Worm (Caenorhabditis elegans) whole organism, young adult: ENCODE data around the gene inf-1.
A peak's percentile ranks its signal among the peaks of the same experiment; 100 is the strongest.

Source experiments
- B0336.3 ChIP-seq: fragments of 200-800 bp; sonication (Bioruptor generic); IDR thresholded peaks from 2 replicates; pipeline ENCODE4 v1.3.6; 2022; ENCODE audit warnings: missing genetic modification characterization, missing compliant biosample characterization
- F37B4.10 ChIP-seq: fragments of 200-800 bp; sonication (Bioruptor generic); IDR thresholded peaks from 2 replicates; pipeline ENCODE4 v1.3.6; 2022; ENCODE audit warnings: missing genetic modification characterization, missing compliant biosample characterization
- F49E8.2 ChIP-seq: sonication (generic microtip); optimal IDR thresholded peaks from 3 replicates; lab custom pipeline; 2017; ENCODE audit warnings: missing genetic modification characterization, mild to moderate bottlenecking, missing compliant biosample characterization, antibody characterized with exemption, moderate library complexity; ENCODE audit not compliant: insufficient read depth
- Y53G8AR.9 ChIP-seq: fragments of 200-800 bp; sonication (Bioruptor generic); conservative IDR thresholded peaks from 2 replicates; pipeline ENCODE4 v1.3.6; 2022; ENCODE audit warnings: missing genetic modification reagents, missing genetic modification characterization, missing compliant biosample characterization
- Y56A3A.18 ChIP-seq: fragments of 200-800 bp; sonication (Bioruptor generic); IDR thresholded peaks from 2 replicates; pipeline ENCODE4 v1.3.6; 2022; ENCODE audit warnings: missing genetic modification reagents, missing genetic modification characterization, missing compliant biosample characterization
- akir-1 ChIP-seq: fragments of 200-800 bp; sonication (Bioruptor generic); optimal IDR thresholded peaks from 2 replicates; lab custom pipeline; 2018; ENCODE audit warnings: mild to moderate bottlenecking, missing genetic modification characterization, moderate library complexity, missing compliant biosample characterization
- ama-1 ChIP-seq, 3 experiments: fragments of 150-350 bp in 1 of 3; sonication (generic microtip) in 2 of 3; optimal IDR thresholded peaks; 2 replicates each; lab custom pipeline; 2014 to 2018; ENCODE audit warnings: missing biosample characterization in 2 of 3, missing genetic modification characterization in 2 of 3, missing genetic modification reagents in 2 of 3
- atf-7 ChIP-seq: sonication (generic microtip); optimal IDR thresholded peaks from 2 replicates; lab custom pipeline; 2017; ENCODE audit warnings: mild to moderate bottlenecking, missing genetic modification characterization, missing compliant biosample characterization
- athp-1 ChIP-seq: sonication (generic microtip); optimal IDR thresholded peaks from 2 replicates; lab custom pipeline; 2017; ENCODE audit warnings: mild to moderate bottlenecking, missing genetic modification characterization, missing compliant biosample characterization
- attf-6 ChIP-seq: fragments of 200-800 bp; sonication (Bioruptor generic); IDR thresholded peaks from 2 replicates; pipeline ENCODE4 v1.3.6; 2022; ENCODE audit warnings: missing genetic modification reagents, missing genetic modification characterization, missing compliant biosample characterization
- cebp-1 ChIP-seq, 2 experiments: fragments of 200-800 bp in 1 of 2; sonication (Bioruptor generic) in 1 of 2; sonication (generic microtip) in 1 of 2; IDR thresholded peaks in 1 of 2; optimal IDR thresholded peaks in 1 of 2; 2 replicates each; pipeline versions ENCODE4 v1.3.6 to Lab custom; 2017 to 2022; ENCODE audit warnings: missing compliant biosample characterization in 2 of 2, missing genetic modification characterization in 2 of 2, mild to moderate bottlenecking in 1 of 2, missing genetic modification reagents in 1 of 2, moderate library complexity in 1 of 2
- ceh-27 ChIP-seq: fragments of 200-800 bp; sonication (Bioruptor generic); optimal IDR thresholded peaks from 2 replicates; lab custom pipeline; 2018; ENCODE audit warnings: mild to moderate bottlenecking, missing genetic modification characterization, moderate library complexity, missing compliant biosample characterization
- ceh-79 ChIP-seq: sonication (generic microtip); optimal IDR thresholded peaks from 2 replicates; lab custom pipeline; 2017; ENCODE audit warnings: mild to moderate bottlenecking, missing genetic modification characterization, missing compliant biosample characterization
- die-1 ChIP-seq: sonication (generic microtip); optimal IDR thresholded peaks from 2 replicates; lab custom pipeline; 2016; ENCODE audit warnings: missing genotype, mild to moderate bottlenecking, missing genetic modification characterization, missing compliant biosample characterization
- dpff-1 ChIP-seq: sonication (generic microtip); optimal IDR thresholded peaks from 2 replicates; lab custom pipeline; 2017; ENCODE audit warnings: mild to moderate bottlenecking, missing genetic modification characterization, missing compliant biosample characterization
- ekl-4 ChIP-seq: fragments of 200-800 bp; sonication (Bioruptor generic); IDR thresholded peaks from 2 replicates; pipeline ENCODE4 v1.3.6; 2022; ENCODE audit warnings: missing genetic modification reagents, missing genetic modification characterization, missing compliant biosample characterization
- fkh-3 ChIP-seq: sonication (generic microtip); optimal IDR thresholded peaks from 2 replicates; lab custom pipeline; 2016; ENCODE audit warnings: mild to moderate bottlenecking, missing genetic modification characterization, missing compliant biosample characterization
- gei-17 ChIP-seq: fragments of 200-800 bp; sonication (Bioruptor generic); optimal IDR thresholded peaks from 2 replicates; lab custom pipeline; 2018; ENCODE audit warnings: mild to moderate bottlenecking, missing genetic modification characterization, missing compliant biosample characterization
- hmg-1.2 ChIP-seq: fragments of 200-800 bp; sonication (Bioruptor generic); IDR thresholded peaks from 2 replicates; pipeline ENCODE4 v1.3.6; 2022; ENCODE audit warnings: missing genetic modification reagents, missing genetic modification characterization, missing compliant biosample characterization
- hrde-1 ChIP-seq: sonication (generic microtip); optimal IDR thresholded peaks from 2 replicates; lab custom pipeline; 2016; ENCODE audit warnings: missing genetic modification characterization, mild to moderate bottlenecking, missing compliant biosample characterization, moderate library complexity, missing genotype, missing genetic modification reagents, borderline replicate concordance
- let-607 ChIP-seq, 2 experiments: fragments of 200-800 bp in 1 of 2; sonication (Bioruptor generic) in 1 of 2; sonication (generic microtip) in 1 of 2; optimal IDR thresholded peaks; 2 replicates each; lab custom pipeline; 2016 to 2018; ENCODE audit warnings: mild to moderate bottlenecking in 2 of 2, missing compliant biosample characterization in 2 of 2, missing genetic modification characterization in 2 of 2, moderate library complexity in 2 of 2, missing genotype in 1 of 2
- lin-26 ChIP-seq: fragments of 200-800 bp; sonication (Bioruptor generic); IDR thresholded peaks from 2 replicates; pipeline ENCODE4 v1.3.6; 2022; ENCODE audit warnings: missing genetic modification reagents, missing genetic modification characterization, missing compliant biosample characterization
- lin-40 ChIP-seq: sonication (generic microtip); optimal IDR thresholded peaks from 2 replicates; lab custom pipeline; 2016; ENCODE audit warnings: missing genetic modification characterization, mild to moderate bottlenecking, missing compliant biosample characterization, missing genotype, missing genetic modification reagents
- lin-54 ChIP-seq: fragments of 200-800 bp; sonication (Bioruptor generic); optimal IDR thresholded peaks from 2 replicates; lab custom pipeline; 2018; ENCODE audit warnings: mild to moderate bottlenecking, missing genetic modification characterization, missing compliant biosample characterization
- lsl-1 ChIP-seq: fragments of 200-800 bp; sonication (Bioruptor generic); optimal IDR thresholded peaks from 2 replicates; lab custom pipeline; 2018; ENCODE audit warnings: mild to moderate bottlenecking, missing genetic modification characterization, moderate library complexity, missing compliant biosample characterization
- madf-3 ChIP-seq: fragments of 200-800 bp; sonication (Bioruptor generic); IDR thresholded peaks from 2 replicates; pipeline ENCODE4 v1.3.6; 2022; ENCODE audit warnings: missing genetic modification reagents, missing genetic modification characterization, missing compliant biosample characterization
- madf-6 ChIP-seq: fragments of 200-800 bp; sonication (Bioruptor generic); IDR thresholded peaks from 2 replicates; pipeline ENCODE4 v1.3.6; 2022; ENCODE audit warnings: missing genetic modification reagents, missing genetic modification characterization, missing compliant biosample characterization
- mcd-1 ChIP-seq: fragments of 200-800 bp; sonication (Bioruptor generic); IDR thresholded peaks from 2 replicates; pipeline ENCODE4 v1.3.6; 2022; ENCODE audit warnings: missing genetic modification reagents, missing genetic modification characterization, missing compliant biosample characterization
- mel-28 ChIP-seq: sonication (generic microtip); optimal IDR thresholded peaks from 2 replicates; lab custom pipeline; 2016; ENCODE audit warnings: borderline replicate concordance, mild to moderate bottlenecking, missing genetic modification characterization, missing compliant biosample characterization
- mxl-1 ChIP-seq: sonication (generic microtip); optimal IDR thresholded peaks from 2 replicates; lab custom pipeline; 2016; ENCODE audit warnings: missing genetic modification characterization, missing compliant biosample characterization
- nfyb-1 ChIP-seq: fragments of 200-800 bp; sonication (Bioruptor generic); IDR thresholded peaks from 2 replicates; pipeline ENCODE4 v1.3.6; 2022; ENCODE audit warnings: missing genetic modification reagents, missing genetic modification characterization, missing compliant biosample characterization
- nhr-120 ChIP-seq: fragments of 200-800 bp; sonication (Bioruptor generic); IDR thresholded peaks from 2 replicates; pipeline ENCODE4 v1.3.6; 2022; ENCODE audit warnings: missing genetic modification characterization, missing compliant biosample characterization
- repo-1 ChIP-seq: sonication (generic microtip); optimal IDR thresholded peaks from 2 replicates; lab custom pipeline; 2017; ENCODE audit warnings: mild to moderate bottlenecking, missing genetic modification characterization, missing compliant biosample characterization
- sdz-38 ChIP-seq: sonication (generic microtip); optimal IDR thresholded peaks from 2 replicates; lab custom pipeline; 2016; ENCODE audit warnings: missing genotype, missing genetic modification characterization, missing compliant biosample characterization
- snpc-1.1 ChIP-seq: sonication (generic microtip); optimal IDR thresholded peaks from 2 replicates; lab custom pipeline; 2017; ENCODE audit warnings: missing genetic modification characterization, mild to moderate bottlenecking, missing compliant biosample characterization, antibody characterized with exemption, moderate library complexity, missing genotype, missing genetic modification reagents; ENCODE audit not compliant: insufficient read depth
- snpc-1.3 ChIP-seq: sonication (generic microtip); optimal IDR thresholded peaks from 2 replicates; lab custom pipeline; 2017; ENCODE audit warnings: missing genetic modification characterization, mild to moderate bottlenecking, missing compliant biosample characterization, antibody characterized with exemption, moderate library complexity, missing genotype, missing genetic modification reagents; ENCODE audit not compliant: insufficient read depth
- snpc-3.4 ChIP-seq: sonication (generic microtip); optimal IDR thresholded peaks from 2 replicates; lab custom pipeline; 2017; ENCODE audit warnings: missing genetic modification characterization, mild to moderate bottlenecking, missing compliant biosample characterization, antibody characterized with exemption, moderate library complexity, missing genotype, missing genetic modification reagents
- snpc-4 ChIP-seq, 5 experiments: fragments of 150-350 bp in 1 of 5; sonication (generic microtip) in 4 of 5; optimal IDR thresholded peaks; 2 replicates each; lab custom pipeline; 2014 to 2018; ENCODE audit warnings: missing genetic modification characterization in 5 of 5, missing biosample characterization in 3 of 5, antibody characterized with exemption in 2 of 5, mild to moderate bottlenecking in 2 of 5, missing compliant biosample characterization in 2 of 5, missing genotype in 2 of 5, moderate library complexity in 2 of 5, missing genetic modification reagents in 1 of 5
- tlf-1 ChIP-seq: fragments of 200-800 bp; sonication (Bioruptor generic); optimal IDR thresholded peaks from 2 replicates; lab custom pipeline; 2018; ENCODE audit warnings: mild to moderate bottlenecking, missing genetic modification characterization, missing compliant biosample characterization
- zfh-2 ChIP-seq: fragments of 200-800 bp; sonication (Bioruptor generic); conservative IDR thresholded peaks from 2 replicates; pipeline ENCODE4 v1.3.6; 2022; ENCODE audit warnings: missing genetic modification reagents, missing genetic modification characterization, missing compliant biosample characterization
- zim-3 ChIP-seq: sonication (generic microtip); optimal IDR thresholded peaks from 2 replicates; lab custom pipeline; 2017; ENCODE audit warnings: mild to moderate bottlenecking, missing genetic modification characterization, moderate library complexity, missing compliant biosample characterization
- ztf-26 ChIP-seq: sonication (generic microtip); optimal IDR thresholded peaks from 2 replicates; lab custom pipeline; 2017; ENCODE audit warnings: missing genetic modification characterization, missing compliant biosample characterization
- ztf-28 ChIP-seq: fragments of 200-800 bp; sonication (Bioruptor generic); IDR thresholded peaks from 2 replicates; pipeline ENCODE4 v1.3.6; 2022; ENCODE audit warnings: missing genetic modification reagents, missing genetic modification characterization, missing compliant biosample characterization
- ztf-3 ChIP-seq: fragments of 200-800 bp; sonication (Bioruptor generic); optimal IDR thresholded peaks from 2 replicates; lab custom pipeline; 2018; ENCODE audit warnings: mild to moderate bottlenecking, missing genetic modification characterization, missing compliant biosample characterization

inf-1 gene

DNA sequence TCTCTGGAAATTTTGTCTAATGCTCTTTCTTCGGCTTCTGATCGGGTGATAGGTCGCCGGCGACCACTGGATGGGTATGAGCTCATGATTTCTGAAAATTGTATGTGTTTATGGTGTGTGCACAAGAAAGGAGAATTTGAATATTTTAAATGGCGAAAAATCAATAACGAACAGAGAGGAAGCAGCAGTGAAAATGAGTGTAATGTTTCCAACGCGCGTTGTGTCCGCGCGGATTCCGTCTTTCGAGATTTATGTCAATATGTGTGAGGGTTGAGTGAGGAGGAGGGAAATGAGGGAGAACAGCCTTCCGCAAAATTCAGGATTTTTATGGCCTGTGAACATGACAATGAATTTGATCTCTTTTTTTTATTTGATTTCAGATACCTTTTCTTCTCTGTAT lies 1.2 kb upstream of the inf-1 start, which contains the start of gene flap-1:
Gene flap-1 (minus strand): TSS at position 101 of the 400 bp plus-strand sequence.
- no peak for TF ChIP-seq sdz-38 (tag; lab: Kevin White, UChicago)
- no peak for TF ChIP-seq nfyb-1 (GFP tag; lab: Robert Waterston, UW)
- no peak for TF ChIP-seq lin-26 (GFP tag; lab: Robert Waterston, UW)
- no peak for TF ChIP-seq ceh-27 (GFP tag; lab: Kevin White, UChicago)
- no peak for TF ChIP-seq mel-28 (tag; lab: Kevin White, UChicago)
- TF ChIP-seq lsl-1: no peak
- TF ChIP-seq madf-6 (GFP tag; lab: Robert Waterston, UW): no peak
- TF ChIP-seq F37B4.10 (GFP tag; lab: Robert Waterston, UW): no peak
- TF ChIP-seq madf-3 (GFP tag; lab: Robert Waterston, UW): no peak
- no peak for TF ChIP-seq B0336.3
- TF ChIP-seq zfh-2: no peak
- no peak for TF ChIP-seq attf-6
- no peak for TF ChIP-seq ztf-26 (tag; lab: Kevin White, UChicago)
- TF ChIP-seq ekl-4 (GFP tag; lab: Robert Waterston, UW): no peak
- TF ChIP-seq, all 124 proteins: peak for 0

DNA sequence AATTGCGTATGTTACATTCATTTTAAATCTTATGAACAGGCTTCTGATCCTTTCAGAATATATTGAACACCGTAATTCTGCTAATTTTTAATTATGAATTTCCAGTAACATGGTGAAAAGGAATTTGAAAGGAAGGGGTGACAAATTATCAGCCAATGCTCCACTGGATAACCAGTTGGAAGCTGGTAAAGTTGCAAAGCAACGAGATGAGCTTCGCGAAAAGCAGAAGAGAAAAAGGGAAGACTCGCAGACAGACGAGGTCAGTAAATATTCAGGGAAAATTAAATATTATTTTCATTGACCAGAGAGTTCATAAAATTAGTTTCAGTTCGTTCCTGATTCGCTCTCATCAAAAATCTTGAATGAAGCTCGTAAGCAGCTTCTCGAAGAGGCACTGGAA lies 2.0 kb downstream of the inf-1 start, which contains the start of gene byn-1:
Gene byn-1 (plus strand): TSS at position 106 of the 400 bp plus-strand sequence.
- peak; percentile 76 for TF ChIP-seq fkh-3 (tag; lab: Kevin White, UChicago)
- 0 out of 2 replicates have a peak, but pooled peaks have one; percentile 50 for TF ChIP-seq Y53G8AR.9
- peak; percentile 56 for TF ChIP-seq madf-6 (GFP tag; lab: Robert Waterston, UW)
- no peak for TF ChIP-seq ama-1 (optimal IDR thresholded peaks at IDR 0.05; lab: Kevin White, UChicago)
- peak in 1 of 2 experiments; percentile 26 for TF ChIP-seq ama-1 (GFP tag; optimal IDR thresholded peaks at IDR 0.05; lab: Kevin White, UChicago)
- TF ChIP-seq mcd-1: peak; percentile 25; the same call in 1 of the 2 replicates
- no peak for TF ChIP-seq ztf-26 (tag; lab: Kevin White, UChicago)
- TF ChIP-seq hrde-1 (tag; lab: Kevin White, UChicago): peak; percentile 46
- TF ChIP-seq lin-40 (tag; lab: Kevin White, UChicago): no peak
- no peak for TF ChIP-seq snpc-4 (GFP tag; optimal IDR thresholded peaks at IDR 0.05; lab: Kevin White, UChicago)
- peak in 1 of 4 experiments; percentile 26 for TF ChIP-seq snpc-4 (tag; optimal IDR thresholded peaks at IDR 0.05; lab: Kevin White, UChicago)
- peak; percentile 35 for TF ChIP-seq tlf-1 (GFP tag; lab: Kevin White, UChicago)
- TF ChIP-seq mxl-1: no peak
- TF ChIP-seq dpff-1 (tag; lab: Kevin White, UChicago): peak; percentile 25
- no peak for TF ChIP-seq ztf-3 (GFP tag; lab: Kevin White, UChicago)
- TF ChIP-seq die-1: no peak
- peak; percentile 5 for TF ChIP-seq repo-1 (tag; lab: Kevin White, UChicago)
- TF ChIP-seq nhr-120: no peak
- TF ChIP-seq B0336.3: peak; percentile 82
- TF ChIP-seq Y56A3A.18 (GFP tag; lab: Robert Waterston, UW): peak; percentile 35; the same call in 1 of the 2 replicates
- peak; percentile 32 for TF ChIP-seq snpc-3.4
- no peak for TF ChIP-seq cebp-1 (GFP tag; IDR thresholded peaks at IDR 0.05; lab: Robert Waterston, UW)
- TF ChIP-seq cebp-1 (tag; optimal IDR thresholded peaks at IDR 0.05; lab: Kevin White, UChicago): peak; percentile 22
- TF ChIP-seq ceh-79 (tag; lab: Kevin White, UChicago): no peak
- peak; percentile 33 for TF ChIP-seq atf-7 (tag; lab: Kevin White, UChicago)
- TF ChIP-seq let-607 (tag; optimal IDR thresholded peaks at IDR 0.05; lab: Kevin White, UChicago): no peak
- peak; percentile 32 for TF ChIP-seq athp-1
- peak; percentile 24 for TF ChIP-seq lin-54 (GFP tag; lab: Kevin White, UChicago)
- no peak for TF ChIP-seq ztf-28 (GFP tag; lab: Robert Waterston, UW)
- peak; percentile 12 for TF ChIP-seq snpc-1.3
- TF ChIP-seq zim-3 (tag; lab: Kevin White, UChicago): no peak
- TF ChIP-seq hmg-1.2 (GFP tag; lab: Robert Waterston, UW): no peak; the same call in 1 of the 2 replicates
- peak; percentile 12 for TF ChIP-seq F49E8.2
- TF ChIP-seq snpc-1.1: peak; percentile 9
- TF ChIP-seq akir-1 (GFP tag; lab: Kevin White, UChicago): no peak
- TF ChIP-seq gei-17 (GFP tag; lab: Kevin White, UChicago): no peak
